Fruit fly (Drosophila melanogaster): ENCODE data around the gene Atpalpha.
A peak's percentile ranks its signal among the peaks of the same experiment; 100 is the strongest.

Atpalpha gene

dm6 chr3R:20948448-20949174, at the start of gene Atpalpha:
TSS of gene Atpalpha (plus strand) at chr3R:20948714.
- no peak for TF ChIP-seq CG17801 (GFP tag; optimal IDR thresholded peaks at IDR 0.05; ENCODE audit: partially characterized antibody)

- TF ChIP-seq CG17801 (GFP tag; optimal IDR thresholded peaks at IDR 0.05; ENCODE audit: partially characterized antibody), result no peak
Observed at dm6 chr3R:20901656-20902055, 46.9 kb upstream of the Atpalpha start, which contains the start of gene Grik. TSS of gene Grik (plus strand) at chr3R:20901956.

DNA sequence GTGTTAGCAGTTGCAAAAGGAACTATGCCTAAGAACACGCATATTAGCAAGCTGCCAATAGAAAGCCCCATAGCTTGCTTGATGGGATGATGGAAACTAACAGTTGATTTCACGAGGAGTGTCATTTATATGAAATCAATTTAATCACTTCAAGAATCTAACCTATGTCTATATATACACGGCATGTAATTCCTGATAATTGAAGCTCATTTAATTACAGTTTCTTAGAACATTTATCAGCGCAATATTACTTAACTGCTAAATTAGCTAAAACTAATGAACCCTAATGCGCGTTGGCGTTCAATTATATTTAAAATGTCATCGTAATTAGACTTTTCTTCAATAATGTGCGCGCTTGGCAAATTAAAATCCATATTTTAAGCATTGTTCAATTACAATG, 43.1 kb upstream of the Atpalpha start, which contains the start of gene TotX:
TotX (minus strand) TSS at position 101 of the 400 bp plus-strand sequence.
- TF ChIP-seq CG17801 (GFP tag; optimal IDR thresholded peaks at IDR 0.05; ENCODE audit: partially characterized antibody), result no peak

- no peak for TF ChIP-seq CG17801 (GFP tag; optimal IDR thresholded peaks at IDR 0.05; ENCODE audit: partially characterized antibody)
Observed at dm6 chr3R:20908641-20909040, 39.9 kb upstream of the Atpalpha start.

DNA sequence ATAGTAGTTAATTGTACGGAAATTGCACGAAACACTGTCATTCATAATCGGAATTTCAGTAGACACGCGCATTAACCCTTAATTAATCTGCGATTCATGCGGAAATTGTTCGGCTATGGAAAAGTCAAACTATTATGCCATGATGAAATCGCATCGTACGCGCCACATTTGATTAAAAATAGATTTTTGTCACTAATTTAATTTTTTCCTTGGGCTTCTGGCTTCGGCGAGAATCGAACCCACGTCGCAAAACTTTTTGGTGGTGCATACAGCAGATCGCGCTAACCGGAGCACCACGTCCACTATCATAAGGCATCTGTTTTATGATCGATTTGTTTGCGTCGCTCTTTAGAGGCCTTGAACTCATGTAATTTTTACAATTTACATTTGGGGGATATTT, 35.8 kb upstream of the Atpalpha start:
- no peak for TF ChIP-seq CG17801 (GFP tag; optimal IDR thresholded peaks at IDR 0.05; ENCODE audit: partially characterized antibody)

DNA sequence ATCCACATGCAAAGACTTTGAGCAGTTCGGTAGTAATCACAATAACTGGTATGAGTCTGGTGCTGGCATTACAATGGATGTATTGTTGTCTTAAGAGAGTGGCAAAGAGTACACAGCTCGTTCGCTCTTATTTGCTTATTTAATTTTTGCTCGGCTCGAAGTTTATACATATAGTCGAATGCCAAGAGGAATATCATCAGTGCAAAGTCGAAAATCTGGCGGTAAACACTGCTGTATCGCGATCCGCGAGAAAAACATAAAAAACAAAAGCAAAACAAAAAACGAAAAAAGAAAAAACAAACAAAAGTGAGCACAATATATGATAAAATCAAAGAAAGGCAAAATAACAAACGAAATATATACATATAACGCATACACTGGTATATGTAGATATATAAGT, 34.4 kb upstream of the Atpalpha start, which contains the start of gene hdly:
hdly (plus strand) TSS at position 194 of the 400 bp plus-strand sequence.
- TF ChIP-seq CG17801 (GFP tag; optimal IDR thresholded peaks at IDR 0.05; ENCODE audit: partially characterized antibody), result peak; percentile 96

DNA sequence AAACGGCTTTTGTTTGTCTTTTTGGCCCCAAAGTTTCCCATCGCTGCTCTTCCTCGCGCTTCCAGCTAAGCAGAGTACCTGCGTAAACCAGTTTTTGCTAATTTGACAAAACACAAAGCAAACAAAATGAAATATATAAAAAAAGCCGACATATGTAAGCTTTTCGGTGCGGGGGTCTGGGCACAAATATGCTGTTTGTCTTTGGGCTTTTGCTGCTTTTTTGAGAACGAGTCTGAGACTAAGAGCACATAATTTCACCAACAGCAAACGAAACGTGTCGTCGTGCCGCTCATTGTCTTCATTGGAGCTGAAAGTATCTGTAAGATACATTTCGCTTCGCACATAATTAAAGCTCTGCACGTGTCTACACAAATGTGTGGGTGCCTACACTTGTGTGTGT, 32.7 kb upstream of the Atpalpha start:
- TF ChIP-seq CG17801 (GFP tag; optimal IDR thresholded peaks at IDR 0.05; ENCODE audit: partially characterized antibody), result no peak

dm6 chr3R:20945463-20945862, 3.1 kb upstream of the Atpalpha start, which contains the start of gene CG31191:
TSS of gene CG31191 (minus strand) at chr3R:20945530.
- TF ChIP-seq CG17801 (GFP tag; optimal IDR thresholded peaks at IDR 0.05; ENCODE audit: partially characterized antibody), result no peak

- no peak for TF ChIP-seq CG17801 (GFP tag; optimal IDR thresholded peaks at IDR 0.05; ENCODE audit: partially characterized antibody)
Observed at dm6 chr3R:20946774-20947173, 1.7 kb upstream of the Atpalpha start.

- no peak for TF ChIP-seq CG17801 (GFP tag; optimal IDR thresholded peaks at IDR 0.05; ENCODE audit: partially characterized antibody)
Observed at dm6 chr3R:20947991-20948407, 515 bp upstream of the Atpalpha start.

- no peak for TF ChIP-seq CG17801 (GFP tag; optimal IDR thresholded peaks at IDR 0.05; ENCODE audit: partially characterized antibody)
Observed at dm6 chr3R:20949175-20949748, 748 bp downstream of the Atpalpha start.

DNA sequence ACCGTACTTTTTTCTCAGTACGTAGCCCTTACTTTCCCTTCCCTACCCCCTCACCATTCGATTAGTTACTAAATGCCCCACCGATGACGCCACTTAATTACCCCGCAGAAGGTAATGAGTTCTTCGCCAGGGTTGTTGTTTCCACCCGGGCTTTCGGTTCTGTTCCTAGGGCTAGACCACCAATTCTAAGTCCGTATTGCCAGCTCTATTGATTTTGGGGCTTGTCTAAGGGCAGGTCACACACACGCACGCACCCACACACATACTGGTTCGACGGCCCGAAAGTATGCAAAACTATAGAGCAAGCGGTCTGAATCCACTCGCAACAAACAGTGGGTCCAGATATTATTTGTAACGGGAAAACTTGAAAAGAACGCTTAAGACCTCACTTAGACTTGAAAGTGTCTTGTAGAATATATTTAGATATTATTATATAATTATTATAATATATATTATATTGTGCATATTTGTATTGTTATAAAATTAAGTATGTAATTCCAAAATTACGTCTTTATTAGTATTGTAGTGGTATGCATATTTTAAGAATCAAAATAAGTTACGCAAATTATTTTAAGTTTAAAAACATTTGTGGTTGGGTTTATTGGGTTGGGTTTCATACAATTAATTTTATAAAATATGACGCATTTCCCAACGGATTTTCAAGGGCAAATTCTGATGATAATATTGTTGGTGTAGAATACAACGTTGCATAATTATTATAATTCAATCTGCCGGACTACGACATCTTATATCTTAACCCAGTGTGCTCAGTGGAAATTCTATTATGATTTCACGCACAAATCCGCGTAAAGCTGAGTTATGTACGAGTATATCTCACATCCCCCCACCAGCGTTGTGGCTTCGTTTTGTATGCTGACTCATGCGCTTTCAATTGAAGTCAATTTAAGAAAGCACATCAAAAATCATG, 1.5 kb downstream of the Atpalpha start:
- TF ChIP-seq CG17801 (GFP tag; optimal IDR thresholded peaks at IDR 0.05; ENCODE audit: partially characterized antibody), result no peak

DNA sequence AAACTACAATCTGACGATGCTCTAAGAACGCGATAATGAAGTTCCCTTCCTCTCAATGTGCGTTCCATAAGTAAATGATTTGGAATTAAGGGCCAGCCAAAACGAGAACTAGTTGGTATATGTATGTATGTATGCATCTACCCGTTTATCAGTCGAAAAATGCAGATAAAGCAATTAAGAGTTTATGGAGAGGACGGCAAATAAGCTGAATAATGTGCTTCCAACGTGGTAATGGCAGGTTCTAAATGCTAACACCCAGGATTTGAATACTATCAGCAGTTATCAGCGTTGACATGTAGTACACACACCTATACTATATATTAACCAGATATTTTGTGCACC, 2.1 kb downstream of the Atpalpha start:
- TF ChIP-seq CG17801 (GFP tag; optimal IDR thresholded peaks at IDR 0.05; ENCODE audit: partially characterized antibody), result peak; percentile 3

dm6 chr3R:20951353-20951955, 2.9 kb downstream of the Atpalpha start:
- TF ChIP-seq CG17801 (GFP tag; optimal IDR thresholded peaks at IDR 0.05; ENCODE audit: partially characterized antibody), result no peak

dm6 chr3R:20952423-20953013, 4.0 kb downstream of the Atpalpha start:
- no peak for TF ChIP-seq CG17801 (GFP tag; optimal IDR thresholded peaks at IDR 0.05; ENCODE audit: partially characterized antibody)

Data from ovary, adult (tissue).